Worm (Caenorhabditis elegans) whole organism, L4 larva: ENCODE data around the gene dct-1.

Experiments used
- T20F7.1 ChIP-seq: fragments of 200-800 bp; sonication (Bioruptor generic); optimal IDR thresholded peaks from 2 replicates; lab custom pipeline; 2018; ENCODE audit warnings: mild to moderate bottlenecking, missing genetic modification characterization, missing compliant biosample characterization
- Y48G9A.11 ChIP-seq: fragments of 200-800 bp; sonication (Bioruptor generic); IDR thresholded peaks from 2 replicates; pipeline ENCODE4 v1.3.6; 2022; ENCODE audit warnings: missing genetic modification reagents, missing genetic modification characterization, missing compliant biosample characterization
- ctbp-1 ChIP-seq: fragments of 200-800 bp; sonication (Bioruptor generic); IDR thresholded peaks from 2 replicates; pipeline ENCODE4 v1.3.6; 2022; ENCODE audit warnings: missing genetic modification reagents, missing genetic modification characterization, missing compliant biosample characterization
- dve-1 ChIP-seq: sonication (generic microtip); optimal IDR thresholded peaks from 2 replicates; lab custom pipeline; 2017; ENCODE audit warnings: antibody characterized with exemption, mild to moderate bottlenecking, missing genetic modification characterization, missing compliant biosample characterization; ENCODE audit not compliant: insufficient read depth
- gei-8 ChIP-seq: fragments of 200-800 bp; sonication (Bioruptor generic); optimal IDR thresholded peaks from 2 replicates; lab custom pipeline; 2018; ENCODE audit warnings: mild to moderate bottlenecking, missing genetic modification characterization, missing compliant biosample characterization
- lin-13 ChIP-seq: fragments of 150-350 bp; optimal IDR thresholded peaks from 2 replicates; lab custom pipeline; 2014; ENCODE audit warnings: missing biosample characterization, missing genetic modification reagents, missing genetic modification characterization
- lsy-2 ChIP-seq, 2 experiments: fragments of 150-350 bp in 1 of 2; sonication (generic microtip) in 1 of 2; optimal IDR thresholded peaks; 2 replicates each; lab custom pipeline; 2014 to 2017; ENCODE audit warnings: missing biosample characterization in 2 of 2, missing genetic modification characterization in 2 of 2
- madf-9 ChIP-seq: fragments of 200-800 bp; sonication (Bioruptor generic); conservative IDR thresholded peaks from 2 replicates; pipeline ENCODE4 v1.3.6; 2022; ENCODE audit warnings: missing genetic modification reagents, missing genetic modification characterization, missing compliant biosample characterization
- nhr-10 ChIP-seq: fragments of 150-350 bp; optimal IDR thresholded peaks from 2 replicates; lab custom pipeline; 2014; ENCODE audit warnings: missing biosample characterization, missing genetic modification characterization
- nhr-102 ChIP-seq: sonication (generic microtip); optimal IDR thresholded peaks from 2 replicates; lab custom pipeline; 2016; ENCODE audit warnings: mild to moderate bottlenecking, missing genetic modification characterization, moderate library complexity, missing compliant biosample characterization
- nhr-11 ChIP-seq: fragments of 150-350 bp; optimal IDR thresholded peaks from 2 replicates; lab custom pipeline; 2014; ENCODE audit warnings: missing biosample characterization, missing genetic modification characterization
- snpc-4 ChIP-seq: fragments of 150-350 bp; optimal IDR thresholded peaks from 2 replicates; lab custom pipeline; 2014; ENCODE audit warnings: missing biosample characterization, missing genetic modification characterization
- unc-130 ChIP-seq: sonication (generic microtip); optimal IDR thresholded peaks from 2 replicates; lab custom pipeline; 2016; ENCODE audit warnings: missing genetic modification reagents, missing genetic modification characterization, missing compliant biosample characterization
- unc-39 ChIP-seq: sonication (generic microtip); optimal IDR thresholded peaks from 2 replicates; lab custom pipeline; 2017; ENCODE audit warnings: missing biosample characterization, missing genetic modification characterization

- no peak for TF ChIP-seq nhr-10 (tag; lab: Kevin White, UChicago)
- TF ChIP-seq gei-8, result no peak
- no peak for TF ChIP-seq Y48G9A.11 (GFP tag; lab: Robert Waterston, UW)
- no peak for TF ChIP-seq ctbp-1 (GFP tag; lab: Robert Waterston, UW)
- no peak for TF ChIP-seq T20F7.1 (GFP tag; lab: Kevin White, UChicago)
- TF ChIP-seq unc-39, result no peak
- no peak for TF ChIP-seq dve-1 (tag; lab: Kevin White, UChicago)
- no peak for TF ChIP-seq lin-13 (GFP tag; lab: Kevin White, UChicago)
- TF ChIP-seq snpc-4 (tag; lab: Kevin White, UChicago), result no peak
- TF ChIP-seq unc-130 (GFP tag; lab: Kevin White, UChicago), result no peak
- TF ChIP-seq nhr-11 (tag; lab: Kevin White, UChicago), result no peak
- TF ChIP-seq lsy-2 (tag; optimal IDR thresholded peaks at IDR 0.05; lab: Kevin White, UChicago), result no peak
- TF ChIP-seq nhr-102 (tag; lab: Kevin White, UChicago), result no peak
- no peak for TF ChIP-seq madf-9 (GFP tag; lab: Robert Waterston, UW)
These were observed 23.3 kb downstream of the dct-1 start for ce11 chrX:7977452-7977851.
